Worm (Caenorhabditis elegans): ENCODE measurements around the gene C25D7.15.

DNA sequence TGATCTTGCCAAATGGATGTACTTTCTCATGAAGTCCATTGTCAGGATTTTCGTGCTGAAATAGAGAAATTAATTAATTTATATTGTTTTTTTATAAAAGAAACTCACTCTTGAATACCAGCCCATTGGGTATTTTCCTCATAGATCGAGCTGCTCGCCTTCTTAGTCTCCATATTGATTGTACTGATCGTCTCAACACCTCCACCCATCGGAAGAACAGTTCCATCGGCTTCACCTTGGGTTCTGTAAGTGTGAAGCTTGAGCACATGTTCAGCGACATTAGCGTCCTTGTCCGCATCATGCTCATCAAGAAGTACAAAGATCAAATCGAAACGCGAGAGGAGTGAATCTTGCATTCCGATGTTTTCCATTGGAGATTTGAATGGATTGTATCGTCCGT lies 1.9 kb upstream of the C25D7.15 start:
- TF ChIP-seq pqm-1 (tag; optimal IDR thresholded peaks at IDR 0.05) (no peak), mep-1 (tag; optimal IDR thresholded peaks at IDR 0.05) (no peak), tag-97 (GFP tag; IDR thresholded peaks at IDR 0.05) (no peak), egl-27 (tag; optimal IDR thresholded peaks at IDR 0.05) (no peak), lir-3 (tag; optimal IDR thresholded peaks at IDR 0.05) (no peak), unc-62 (GFP tag; optimal IDR thresholded peaks at IDR 0.05 in 1 of 2) (no peak), unc-62 (tag; optimal IDR thresholded peaks at IDR 0.05) (no peak), lin-13 (GFP tag; optimal IDR thresholded peaks at IDR 0.05) (no peak), hmg-1.1 (GFP tag; IDR thresholded peaks at IDR 0.05) (no peak), nhr-77 (tag; optimal IDR thresholded peaks at IDR 0.05) (no peak), tra-1 (GFP tag; IDR thresholded peaks at IDR 0.05) (no peak), aly-2 (tag; optimal IDR thresholded peaks at IDR 0.05) (no peak), vab-7 (GFP tag; IDR thresholded peaks at IDR 0.05) (no peak), dpl-1 (GFP tag; optimal IDR thresholded peaks at IDR 0.05) (no peak), Y75B8A.6 (GFP tag; IDR thresholded peaks at IDR 0.05) (no peak)
